Worm (Caenorhabditis elegans): ENCODE data around the gene fbxb-105.

- TF ChIP-seq mls-2 (tag; optimal IDR thresholded peaks at IDR 0.05), result no peak
- TF ChIP-seq nhr-237 (tag; optimal IDR thresholded peaks at IDR 0.05), result no peak
- TF ChIP-seq blmp-1 (tag; optimal IDR thresholded peaks at IDR 0.05), result no peak
- TF ChIP-seq lin-13 (tag; optimal IDR thresholded peaks at IDR 0.05), result no peak
- no peak for TF ChIP-seq elt-1 (tag; optimal IDR thresholded peaks at IDR 0.05; ENCODE audit: borderline replicate concordance, insufficient read depth)
- TF ChIP-seq snpc-4 (tag; optimal IDR thresholded peaks at IDR 0.05), result no peak
- TF ChIP-seq pha-4 (tag; optimal IDR thresholded peaks at IDR 0.05), result no peak
- no peak for TF ChIP-seq sem-2 (GFP tag; optimal IDR thresholded peaks at IDR 0.05)
- TF ChIP-seq flh-1 (GFP tag; optimal IDR thresholded peaks at IDR 0.05), result no peak
- TF ChIP-seq ztf-11 (tag; optimal IDR thresholded peaks at IDR 0.05), result no peak
- no peak for TF ChIP-seq lsy-2 (tag; optimal IDR thresholded peaks at IDR 0.05)
- TF ChIP-seq nhr-28 (tag; optimal IDR thresholded peaks at IDR 0.05), result no peak
Measured at ce11 chrII:2785787-2786186, 15.1 kb upstream of the fbxb-105 start.
